Worm (Caenorhabditis elegans): ENCODE data around the gene K09E9.3.

The K09E9.3 gene

DNA sequence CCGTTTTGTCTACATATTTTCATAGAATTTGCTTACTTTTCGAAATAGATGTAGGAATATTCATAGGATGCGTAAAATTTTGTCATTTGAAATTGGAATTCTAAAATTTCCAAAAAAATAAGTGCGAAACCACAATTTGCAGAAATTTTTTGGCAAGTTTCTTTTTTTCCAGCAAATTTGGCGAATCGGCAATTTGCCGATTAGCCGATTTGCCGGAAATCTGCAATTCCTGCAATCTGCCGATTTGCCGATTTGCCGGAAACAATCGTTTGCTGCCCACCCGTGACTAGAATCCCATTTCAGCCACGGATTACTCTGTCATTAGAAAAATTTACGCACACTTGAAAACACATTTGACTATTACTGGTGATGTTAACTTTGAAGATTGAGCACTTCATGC, 9.4 kb downstream of the K09E9.3 start (continued):
- no peak for TF ChIP-seq F10E7.11 (tag; optimal IDR thresholded peaks at IDR 0.05)
- TF ChIP-seq ceh-27 (GFP tag; optimal IDR thresholded peaks at IDR 0.05), result no peak
- TF ChIP-seq nhr-80 (tag; optimal IDR thresholded peaks at IDR 0.05), result no peak
- no peak for TF ChIP-seq sea-2 (GFP tag; IDR thresholded peaks at IDR 0.05)
- TF ChIP-seq athp-1 (tag; optimal IDR thresholded peaks at IDR 0.05), result no peak
- TF ChIP-seq cebp-1 (GFP tag; IDR thresholded peaks at IDR 0.05), result no peak
- peak; percentile 15 for TF ChIP-seq cebp-1 (tag; optimal IDR thresholded peaks at IDR 0.05)
- no peak for TF ChIP-seq ztf-18 (tag; optimal IDR thresholded peaks at IDR 0.05)
- no peak for TF ChIP-seq xnd-1 (tag; optimal IDR thresholded peaks at IDR 0.05)
- no peak for TF ChIP-seq ceh-40 (GFP tag; IDR thresholded peaks at IDR 0.05)
- TF ChIP-seq Y53G8AR.9 (GFP tag; conservative IDR thresholded peaks at IDR 0.05), result 0 out of 2 replicates have a peak, but pooled peaks have one; percentile 25
- TF ChIP-seq lin-40 (tag; optimal IDR thresholded peaks at IDR 0.05), result no peak
- TF ChIP-seq unc-62 (GFP tag; optimal IDR thresholded peaks at IDR 0.05), result no peak
- TF ChIP-seq unc-130 (GFP tag; optimal IDR thresholded peaks at IDR 0.05), result no peak
- no peak for TF ChIP-seq F57A8.1 (GFP tag; optimal IDR thresholded peaks at IDR 0.05)

DNA sequence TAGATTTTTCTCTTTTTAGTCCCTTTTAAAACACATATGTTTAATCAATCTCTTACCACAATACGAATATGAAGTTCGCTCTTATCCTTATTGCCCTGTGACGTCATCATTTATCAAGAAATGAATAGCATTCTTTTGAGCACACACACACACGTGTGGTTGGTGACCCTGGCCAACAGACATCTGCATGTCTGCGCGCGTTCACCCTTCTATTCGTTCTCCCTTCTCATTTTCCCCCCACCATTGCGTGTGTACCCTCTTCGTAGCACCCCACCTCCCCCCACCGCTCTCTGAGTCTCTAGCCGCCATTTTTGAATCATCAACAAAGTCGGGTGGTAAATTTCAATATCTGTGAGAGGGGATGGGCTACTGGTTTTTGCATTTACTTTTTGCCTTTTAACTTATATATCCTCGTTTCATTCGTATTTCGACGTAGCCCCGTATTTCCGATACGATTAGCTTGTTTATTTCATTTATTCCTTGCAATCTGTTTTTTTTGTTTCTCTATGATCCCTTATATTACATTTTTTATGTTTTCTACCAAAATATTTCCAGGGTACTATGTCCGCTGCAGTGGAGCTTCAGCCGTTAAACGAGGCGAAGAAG, 13.0 kb downstream of the K09E9.3 start, which contains the start of gene ent-2:
TSS of gene ent-2 (plus strand) at position 556 of the 606 bp plus-strand sequence.
- no peak for TF ChIP-seq F10E7.11 (tag; optimal IDR thresholded peaks at IDR 0.05)
- TF ChIP-seq B0035.1 (tag; optimal IDR thresholded peaks at IDR 0.05), result no peak
- no peak for TF ChIP-seq let-607 (tag; optimal IDR thresholded peaks at IDR 0.05)
- no peak for TF ChIP-seq lag-1 (GFP tag; IDR thresholded peaks at IDR 0.05)
- TF ChIP-seq Y79H2A.3 (GFP tag; conservative IDR thresholded peaks at IDR 0.05), result no peak
- TF ChIP-seq egrh-3 (GFP tag; IDR thresholded peaks at IDR 0.05), result 0 out of 2 replicates have a peak, but pooled peaks have one; percentile 20
- TF ChIP-seq ztf-6 (GFP tag; IDR thresholded peaks at IDR 0.05), result no peak
- TF ChIP-seq B0019.2 (GFP tag; conservative IDR thresholded peaks at IDR 0.05), result no peak
- no peak for TF ChIP-seq xnd-1 (tag; optimal IDR thresholded peaks at IDR 0.05)
- no peak for TF ChIP-seq bed-2 (GFP tag; IDR thresholded peaks at IDR 0.05)
- TF ChIP-seq mcd-1 (GFP tag; IDR thresholded peaks at IDR 0.05), result no peak
- no peak for TF ChIP-seq Y95B8A.8 (GFP tag; IDR thresholded peaks at IDR 0.05)
- no peak for TF ChIP-seq egl-44 (GFP tag; IDR thresholded peaks at IDR 0.05)
- TF ChIP-seq ekl-4 (GFP tag; IDR thresholded peaks at IDR 0.05), result no peak
- 0 out of 2 replicates have a peak, but pooled peaks have one; percentile 31 for TF ChIP-seq K11D2.4 (GFP tag; IDR thresholded peaks at IDR 0.05)
- no peak for TF ChIP-seq snpc-1.1 (tag; optimal IDR thresholded peaks at IDR 0.05; ENCODE audit: insufficient read depth)
- peak; percentile 45; the same call in 1 of the 2 replicates for TF ChIP-seq zfh-2 (GFP tag; conservative IDR thresholded peaks at IDR 0.05)
- no peak for TF ChIP-seq D2030.7 (GFP tag; IDR thresholded peaks at IDR 0.05)
- no peak for TF ChIP-seq F37B4.10 (GFP tag; IDR thresholded peaks at IDR 0.05)
- TF ChIP-seq F55B11.4 (tag; optimal IDR thresholded peaks at IDR 0.05; ENCODE audit: borderline replicate concordance, insufficient read depth), result no peak
- TF ChIP-seq hrde-1 (tag; optimal IDR thresholded peaks at IDR 0.05; ENCODE audit: borderline replicate concordance), result no peak
- no peak for TF ChIP-seq athp-1 (tag; optimal IDR thresholded peaks at IDR 0.05)
- TF ChIP-seq rpc-1 (optimal IDR thresholded peaks at IDR 0.05), result no peak
- TF ChIP-seq rpc-1 (tag; optimal IDR thresholded peaks at IDR 0.05), result no peak
- peak; percentile 28 for TF ChIP-seq atf-7 (tag; optimal IDR thresholded peaks at IDR 0.05)
- no peak for TF ChIP-seq madf-3 (GFP tag; IDR thresholded peaks at IDR 0.05)
- no peak for TF ChIP-seq lin-54 (GFP tag; optimal IDR thresholded peaks at IDR 0.05)
- no peak for TF ChIP-seq unc-62 (GFP tag; optimal IDR thresholded peaks at IDR 0.05)
- no peak for TF ChIP-seq snpc-1.3 (tag; optimal IDR thresholded peaks at IDR 0.05; ENCODE audit: insufficient read depth)
- no peak for TF ChIP-seq nfya-1 (tag; optimal IDR thresholded peaks at IDR 0.05; ENCODE audit: borderline replicate concordance, insufficient read depth)
- TF ChIP-seq ceh-100 (GFP tag; IDR thresholded peaks at IDR 0.05), result no peak
- no peak for TF ChIP-seq C06A6.2 (GFP tag; conservative IDR thresholded peaks at IDR 0.05)
- no peak for TF ChIP-seq unc-130 (GFP tag; optimal IDR thresholded peaks at IDR 0.05)
- no peak for TF ChIP-seq mel-28 (tag; optimal IDR thresholded peaks at IDR 0.05; ENCODE audit: borderline replicate concordance)
- TF ChIP-seq die-1 (tag; optimal IDR thresholded peaks at IDR 0.05), result no peak
- TF ChIP-seq tlf-1 (GFP tag; optimal IDR thresholded peaks at IDR 0.05), result no peak
